Worm (Caenorhabditis elegans) whole organism, mixed stage, embryonic: ENCODE measurements around the gene H28G03.3.

ENCODE experiments used
- bed-3 ChIP-seq: fragments of 200-800 bp; sonication (Bioruptor generic); optimal IDR thresholded peaks from 3 replicates; lab custom pipeline; 2018; ENCODE audit warnings: mild to moderate bottlenecking, missing genetic modification characterization, moderate library complexity, missing compliant biosample characterization
- ceh-39 ChIP-seq: fragments of 150-350 bp; optimal IDR thresholded peaks from 2 replicates; lab custom pipeline; 2014; ENCODE audit warnings: missing biosample characterization, missing genetic modification characterization
- ceh-43 ChIP-seq: fragments of 200-800 bp; sonication (Bioruptor generic); optimal IDR thresholded peaks from 2 replicates; lab custom pipeline; 2018; ENCODE audit warnings: mild to moderate bottlenecking, missing genetic modification characterization, moderate library complexity, missing compliant biosample characterization
- ceh-83 ChIP-seq: fragments of 200-800 bp; sonication (Bioruptor generic); optimal IDR thresholded peaks from 2 replicates; lab custom pipeline; 2018; ENCODE audit warnings: mild to moderate bottlenecking, missing genetic modification characterization, missing compliant biosample characterization
- cnd-1 ChIP-seq: fragments of 200-800 bp; sonication (Bioruptor generic); optimal IDR thresholded peaks from 2 replicates; lab custom pipeline; 2018; ENCODE audit warnings: mild to moderate bottlenecking, missing genetic modification characterization, missing compliant biosample characterization
- drap-1 ChIP-seq: fragments of 200-800 bp; sonication (Bioruptor generic); optimal IDR thresholded peaks from 3 replicates; lab custom pipeline; 2018; ENCODE audit warnings: mild to moderate bottlenecking, missing genetic modification characterization, missing compliant biosample characterization
- elt-1 ChIP-seq: sonication (generic microtip); optimal IDR thresholded peaks from 2 replicates; lab custom pipeline; 2017; ENCODE audit warnings: missing genetic modification characterization, mild to moderate bottlenecking, missing compliant biosample characterization, antibody characterized with exemption, moderate library complexity, borderline replicate concordance; ENCODE audit not compliant: insufficient read depth
- elt-3 ChIP-seq: fragments of 150-350 bp; optimal IDR thresholded peaks from 2 replicates; lab custom pipeline; 2014; ENCODE audit warnings: missing biosample characterization, missing genetic modification characterization
- flh-1 ChIP-seq: fragments of 200-800 bp; sonication (Bioruptor generic); optimal IDR thresholded peaks from 2 replicates; lab custom pipeline; 2018; ENCODE audit warnings: mild to moderate bottlenecking, missing genetic modification characterization, moderate library complexity, missing compliant biosample characterization
- ham-2 ChIP-seq: fragments of 200-800 bp; sonication (Bioruptor generic); optimal IDR thresholded peaks from 2 replicates; lab custom pipeline; 2018; ENCODE audit warnings: mild to moderate bottlenecking, missing genetic modification characterization, missing compliant biosample characterization
- hlh-1 ChIP-seq: fragments of 150-350 bp; optimal IDR thresholded peaks from 2 replicates; lab custom pipeline; 2014; ENCODE audit warnings: missing biosample characterization, missing genetic modification reagents, missing genetic modification characterization
- lin-32 ChIP-seq: fragments of 200-800 bp; sonication (Bioruptor generic); optimal IDR thresholded peaks from 2 replicates; lab custom pipeline; 2018; ENCODE audit warnings: mild to moderate bottlenecking, missing genetic modification characterization, missing compliant biosample characterization
- lsy-2 ChIP-seq: fragments of 150-350 bp; optimal IDR thresholded peaks from 2 replicates; lab custom pipeline; 2014; ENCODE audit warnings: missing biosample characterization, missing genetic modification characterization
- mab-5 ChIP-seq: fragments of 150-350 bp; optimal IDR thresholded peaks from 2 replicates; lab custom pipeline; 2014; ENCODE audit warnings: missing biosample characterization, missing genetic modification characterization
- mep-1 ChIP-seq: fragments of 150-350 bp; optimal IDR thresholded peaks from 2 replicates; lab custom pipeline; 2017; ENCODE audit warnings: missing biosample characterization, missing genetic modification reagents, missing genetic modification characterization, inconsistent platforms
- mls-2 ChIP-seq: sonication (generic microtip); optimal IDR thresholded peaks from 2 replicates; lab custom pipeline; 2016; ENCODE audit warnings: mild to moderate bottlenecking, missing genetic modification characterization, moderate library complexity, missing compliant biosample characterization
- nhr-12 ChIP-seq: fragments of 150-350 bp; optimal IDR thresholded peaks from 2 replicates; lab custom pipeline; 2014; ENCODE audit warnings: missing biosample characterization, missing genetic modification characterization
- nhr-2 ChIP-seq: fragments of 150-350 bp; optimal IDR thresholded peaks from 2 replicates; lab custom pipeline; 2014; ENCODE audit warnings: missing biosample characterization, missing genetic modification characterization
- nhr-237 ChIP-seq: fragments of 150-350 bp; optimal IDR thresholded peaks from 2 replicates; lab custom pipeline; 2014; ENCODE audit warnings: missing biosample characterization, missing genetic modification characterization
- nhr-28 ChIP-seq: fragments of 150-350 bp; optimal IDR thresholded peaks from 2 replicates; lab custom pipeline; 2014; ENCODE audit warnings: missing biosample characterization, missing genetic modification characterization
- nhr-76 ChIP-seq: sonication (generic microtip); optimal IDR thresholded peaks from 2 replicates; lab custom pipeline; 2017; ENCODE audit warnings: missing biosample characterization, missing genetic modification characterization
- sem-2 ChIP-seq: fragments of 200-800 bp; sonication (Bioruptor generic); optimal IDR thresholded peaks from 2 replicates; lab custom pipeline; 2018; ENCODE audit warnings: mild to moderate bottlenecking, missing genetic modification characterization, missing compliant biosample characterization
- snpc-4 ChIP-seq: fragments of 150-350 bp; optimal IDR thresholded peaks from 2 replicates; lab custom pipeline; 2014; ENCODE audit warnings: missing biosample characterization, missing genetic modification characterization
- sptf-1 ChIP-seq: sonication (generic microtip); optimal IDR thresholded peaks from 2 replicates; lab custom pipeline; 2017; ENCODE audit warnings: mild to moderate bottlenecking, missing genetic modification characterization, moderate library complexity, missing compliant biosample characterization
- tbx-8 ChIP-seq: fragments of 200-800 bp; sonication (Bioruptor generic); optimal IDR thresholded peaks from 2 replicates; lab custom pipeline; 2018; ENCODE audit warnings: mild to moderate bottlenecking, missing genetic modification characterization, moderate library complexity, missing compliant biosample characterization
- unc-120 ChIP-seq: sonication (generic microtip); optimal IDR thresholded peaks from 2 replicates; lab custom pipeline; 2017; ENCODE audit warnings: missing genetic modification characterization, missing compliant biosample characterization; ENCODE audit not compliant: poor library complexity, severe bottlenecking
- unc-39 ChIP-seq: fragments of 150-350 bp; optimal IDR thresholded peaks from 2 replicates; lab custom pipeline; 2014; ENCODE audit warnings: missing biosample characterization, missing genetic modification characterization
- unc-62 ChIP-seq: fragments of 150-350 bp; optimal IDR thresholded peaks from 2 replicates; lab custom pipeline; 2014; ENCODE audit warnings: missing biosample characterization, missing genetic modification reagents, missing genetic modification characterization
- zip-8 ChIP-seq: fragments of 150-350 bp; optimal IDR thresholded peaks from 2 replicates; lab custom pipeline; 2014; ENCODE audit warnings: missing biosample characterization, missing genetic modification characterization
- ztf-11 ChIP-seq: fragments of 150-350 bp; optimal IDR thresholded peaks from 2 replicates; lab custom pipeline; 2014; ENCODE audit warnings: missing biosample characterization, missing genetic modification characterization

Gene H28G03.3

ce11 chrX:5265356-5265755 lies 39.2 kb upstream of the H28G03.3 start:
- TF ChIP-seq ceh-83 (no peak), lsy-2 (tag; lab: Kevin White, UChicago) (no peak), nhr-2 (tag; lab: Kevin White, UChicago) (no peak), sem-2 (GFP tag; lab: Kevin White, UChicago) (no peak), ham-2 (no peak), drap-1 (GFP tag; lab: Kevin White, UChicago) (no peak), hlh-1 (tag; lab: Kevin White, UChicago) (no peak), nhr-76 (tag; lab: Kevin White, UChicago) (no peak), elt-1 (tag; lab: Kevin White, UChicago) (no peak), snpc-4 (tag; lab: Kevin White, UChicago) (no peak), sptf-1 (tag; lab: Kevin White, UChicago) (no peak), mls-2 (no peak), ceh-39 (tag; lab: Kevin White, UChicago) (no peak), tbx-8 (no peak), mab-5 (tag; lab: Kevin White, UChicago) (no peak), cnd-1 (no peak), nhr-237 (no peak)

ce11 chrX:5264026-5264425 lies 37.9 kb upstream of the H28G03.3 start, which contains the start of gene Y34B4A.4:
Gene Y34B4A.4, plus strand, starts transcription at chrX:5264326.
- TF ChIP-seq unc-120 (tag; lab: Kevin White, UChicago), result no peak
- TF ChIP-seq cnd-1, result no peak
- no peak for TF ChIP-seq elt-3 (tag; lab: Kevin White, UChicago)
- no peak for TF ChIP-seq nhr-2 (tag; lab: Kevin White, UChicago)

- TF ChIP-seq mab-5 (tag; lab: Kevin White, UChicago) (no peak), hlh-1 (tag; lab: Kevin White, UChicago) (no peak), sptf-1 (tag; lab: Kevin White, UChicago) (no peak), unc-120 (tag; lab: Kevin White, UChicago) (no peak), ztf-11 (tag; lab: Kevin White, UChicago) (no peak), sem-2 (GFP tag; lab: Kevin White, UChicago) (no peak), drap-1 (GFP tag; lab: Kevin White, UChicago) (no peak), nhr-237 (no peak), snpc-4 (tag; lab: Kevin White, UChicago) (no peak), elt-1 (tag; lab: Kevin White, UChicago) (no peak), nhr-76 (tag; lab: Kevin White, UChicago) (no peak), flh-1 (no peak), ceh-83 (no peak), lin-32 (GFP tag; lab: Kevin White, UChicago) (no peak)
Observed at ce11 chrX:5263585-5263984, 37.4 kb upstream of the H28G03.3 start.

- TF ChIP-seq elt-1 (tag; lab: Kevin White, UChicago) (no peak), bed-3 (GFP tag; lab: Kevin White, UChicago) (no peak), zip-8 (tag; lab: Kevin White, UChicago) (no peak), ham-2 (no peak), tbx-8 (no peak), unc-39 (tag; lab: Kevin White, UChicago) (no peak), nhr-28 (tag; lab: Kevin White, UChicago) (no peak), nhr-76 (tag; lab: Kevin White, UChicago) (no peak), ztf-11 (tag; lab: Kevin White, UChicago) (no peak), unc-62 (GFP tag; lab: Kevin White, UChicago) (no peak), ceh-83 (no peak), mep-1 (no peak), ceh-39 (tag; lab: Kevin White, UChicago) (no peak), mab-5 (tag; lab: Kevin White, UChicago) (no peak), ceh-43 (GFP tag; lab: Kevin White, UChicago) (no peak), mls-2 (no peak)
Observed at ce11 chrX:5262033-5262432, 35.9 kb upstream of the H28G03.3 start.

- no peak for TF ChIP-seq mls-2
- no peak for TF ChIP-seq nhr-12 (tag; lab: Kevin White, UChicago)
Observed at ce11 chrX:5260389-5260788, 34.2 kb upstream of the H28G03.3 start.
